Worm (Caenorhabditis elegans) whole organism, L4/young adult: Measurements from ENCODE around the gene Y55F3AM.5.

Experiments
- dao-5 ChIP-seq: sonication (generic microtip); optimal IDR thresholded peaks from 2 replicates; lab custom pipeline; 2016; ENCODE audit warnings: missing genotype, missing genetic modification characterization, moderate library complexity, missing compliant biosample characterization
- him-1 ChIP-seq: sonication (generic microtip); optimal IDR thresholded peaks from 2 replicates; lab custom pipeline; 2016; ENCODE audit warnings: missing genotype, missing genetic modification reagents, missing genetic modification characterization, missing compliant biosample characterization

- TF ChIP-seq him-1 (tag; lab: Kevin White, UChicago) (no peak), dao-5 (tag; lab: Kevin White, UChicago) (no peak)
Measured at ce11 chrIV:972811-973428, 26.1 kb upstream of the Y55F3AM.5 start.
